Worm (Caenorhabditis elegans): ENCODE data around the gene C06E1.11.

The C06E1.11 gene

ce11 chrIII:8656957-8657356 is 40.5 kb upstream of the C06E1.11 start:
- no peak for TF ChIP-seq mep-1 (tag; optimal IDR thresholded peaks at IDR 0.05)
- no peak for TF ChIP-seq unc-39 (tag; optimal IDR thresholded peaks at IDR 0.05)
- TF ChIP-seq mab-5 (tag; optimal IDR thresholded peaks at IDR 0.05), result no peak
- no peak for TF ChIP-seq ceh-43 (GFP tag; optimal IDR thresholded peaks at IDR 0.05)
- no peak for TF ChIP-seq mls-2 (tag; optimal IDR thresholded peaks at IDR 0.05)
- TF ChIP-seq nhr-2 (tag; optimal IDR thresholded peaks at IDR 0.05), result no peak
- no peak for TF ChIP-seq M03D4.4 (tag; optimal IDR thresholded peaks at IDR 0.05)

DNA sequence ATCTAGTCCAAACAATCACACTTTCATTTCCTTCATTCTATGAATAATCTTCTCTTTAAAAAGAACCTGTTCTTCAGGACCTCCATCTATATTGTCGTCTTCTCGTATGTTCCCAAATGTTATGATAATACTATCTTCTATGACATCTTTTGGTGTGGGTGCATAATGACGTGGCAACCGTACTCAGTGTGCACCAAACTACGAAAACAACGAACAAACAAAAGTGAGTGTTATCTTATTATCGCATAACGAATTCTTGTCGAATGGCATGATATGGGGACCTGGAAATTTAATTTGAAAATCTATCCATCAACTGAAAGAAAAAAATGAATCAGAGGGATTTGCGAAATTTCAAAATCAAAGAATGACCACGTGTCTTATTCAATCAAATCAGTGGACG is 39.6 kb upstream of the C06E1.11 start:
- TF ChIP-seq mls-2 (tag; optimal IDR thresholded peaks at IDR 0.05) (no peak), sptf-1 (tag; optimal IDR thresholded peaks at IDR 0.05) (no peak), pha-4 (tag; optimal IDR thresholded peaks at IDR 0.05) (no peak), nhr-12 (tag; optimal IDR thresholded peaks at IDR 0.05) (no peak), flh-1 (GFP tag; optimal IDR thresholded peaks at IDR 0.05) (no peak), bed-3 (GFP tag; optimal IDR thresholded peaks at IDR 0.05) (no peak), lin-13 (tag; optimal IDR thresholded peaks at IDR 0.05) (no peak), unc-120 (tag; optimal IDR thresholded peaks at IDR 0.05; ENCODE audit: poor library complexity, severe bottlenecking) (no peak), mab-5 (tag; optimal IDR thresholded peaks at IDR 0.05) (no peak), sem-2 (GFP tag; optimal IDR thresholded peaks at IDR 0.05) (no peak), nhr-237 (tag; optimal IDR thresholded peaks at IDR 0.05) (no peak), lsy-2 (tag; optimal IDR thresholded peaks at IDR 0.05) (no peak), M03D4.4 (tag; optimal IDR thresholded peaks at IDR 0.05) (no peak), hlh-1 (tag; optimal IDR thresholded peaks at IDR 0.05) (no peak), lin-32 (GFP tag; optimal IDR thresholded peaks at IDR 0.05) (no peak), ham-2 (GFP tag; optimal IDR thresholded peaks at IDR 0.05) (no peak), nhr-2 (tag; optimal IDR thresholded peaks at IDR 0.05) (no peak), tbx-8 (GFP tag; optimal IDR thresholded peaks at IDR 0.05) (no peak)

ce11 chrIII:8655412-8655811 is 38.9 kb upstream of the C06E1.11 start:
- TF ChIP-seq tbx-8 (GFP tag; optimal IDR thresholded peaks at IDR 0.05), result no peak

DNA sequence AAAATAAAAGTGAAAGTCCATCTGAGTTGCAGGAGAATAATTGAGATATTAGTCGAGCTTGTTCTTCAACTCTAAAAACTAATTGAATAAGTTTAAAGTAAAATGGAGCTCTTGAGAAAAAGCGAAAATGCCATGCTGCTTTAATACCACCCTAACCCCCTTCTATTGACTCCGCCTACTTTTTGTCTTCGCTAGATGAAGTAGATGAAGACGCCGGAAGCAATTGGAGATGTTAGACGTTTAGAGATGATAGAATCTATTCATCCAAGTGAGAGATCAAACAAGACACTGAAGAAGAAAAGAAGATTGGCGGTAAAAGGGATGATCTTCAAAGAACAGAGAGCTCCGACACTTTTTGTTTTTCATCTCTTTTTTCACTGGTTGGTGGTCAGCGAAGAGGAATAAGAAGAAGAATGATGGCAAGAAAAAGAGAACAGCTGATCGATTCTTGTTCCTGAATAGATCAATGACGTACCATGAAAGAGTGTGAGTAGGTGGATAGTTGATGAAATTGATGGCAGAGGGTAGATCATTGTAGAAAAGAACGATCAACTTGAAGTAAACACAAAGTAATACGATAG is 38.0 kb upstream of the C06E1.11 start:
- TF ChIP-seq pha-4 (tag; optimal IDR thresholded peaks at IDR 0.05) (no peak), nhr-76 (tag; optimal IDR thresholded peaks at IDR 0.05) (no peak), ceh-43 (GFP tag; optimal IDR thresholded peaks at IDR 0.05) (no peak), tbx-8 (GFP tag; optimal IDR thresholded peaks at IDR 0.05) (no peak), cnd-1 (tag; optimal IDR thresholded peaks at IDR 0.05) (no peak), ztf-11 (tag; optimal IDR thresholded peaks at IDR 0.05) (no peak), ces-1 (GFP tag; optimal IDR thresholded peaks at IDR 0.05) (no peak)

- TF ChIP-seq lin-13 (tag; optimal IDR thresholded peaks at IDR 0.05) (no peak), ztf-11 (tag; optimal IDR thresholded peaks at IDR 0.05) (no peak), nhr-12 (tag; optimal IDR thresholded peaks at IDR 0.05) (no peak), M03D4.4 (tag; optimal IDR thresholded peaks at IDR 0.05) (no peak)
These were observed 37.4 kb upstream of the C06E1.11 start, which contains the start of gene F22B7.9 for ce11 chrIII:8653875-8654386. F22B7.9 (minus strand) TSS chrIII:8653925.

ce11 chrIII:8653457-8653856 is 37.0 kb upstream of the C06E1.11 start:
- no peak for TF ChIP-seq tbx-8 (GFP tag; optimal IDR thresholded peaks at IDR 0.05)
- TF ChIP-seq mls-2 (tag; optimal IDR thresholded peaks at IDR 0.05), result no peak
- no peak for TF ChIP-seq zip-8 (tag; optimal IDR thresholded peaks at IDR 0.05)
- TF ChIP-seq sem-2 (GFP tag; optimal IDR thresholded peaks at IDR 0.05), result no peak
- TF ChIP-seq cnd-1 (tag; optimal IDR thresholded peaks at IDR 0.05), result no peak
- no peak for TF ChIP-seq unc-62 (GFP tag; optimal IDR thresholded peaks at IDR 0.05)
- TF ChIP-seq pha-4 (tag; optimal IDR thresholded peaks at IDR 0.05), result no peak
- no peak for TF ChIP-seq unc-120 (tag; optimal IDR thresholded peaks at IDR 0.05; ENCODE audit: poor library complexity, severe bottlenecking)
- no peak for TF ChIP-seq ces-1 (GFP tag; optimal IDR thresholded peaks at IDR 0.05)
- TF ChIP-seq lin-32 (GFP tag; optimal IDR thresholded peaks at IDR 0.05), result no peak
- TF ChIP-seq nhr-28 (tag; optimal IDR thresholded peaks at IDR 0.05), result no peak
- no peak for TF ChIP-seq ceh-43 (GFP tag; optimal IDR thresholded peaks at IDR 0.05)
- no peak for TF ChIP-seq mab-5 (tag; optimal IDR thresholded peaks at IDR 0.05)
- no peak for TF ChIP-seq M03D4.4 (tag; optimal IDR thresholded peaks at IDR 0.05)
- TF ChIP-seq lsy-2 (tag; optimal IDR thresholded peaks at IDR 0.05), result no peak

All from whole organism, mixed stage, embryonic.